Worm (Caenorhabditis elegans) whole organism, L4/young adult: ENCODE data around the gene ttc-39B.

ENCODE experiments used
- W03F9.2 ChIP-seq: fragments of 150-350 bp; optimal IDR thresholded peaks from 2 replicates; lab custom pipeline; 2014; ENCODE audit warnings: missing biosample characterization, missing genetic modification characterization
- dao-5 ChIP-seq: sonication (generic microtip); optimal IDR thresholded peaks from 2 replicates; lab custom pipeline; 2016; ENCODE audit warnings: missing genotype, missing genetic modification characterization, moderate library complexity, missing compliant biosample characterization
- him-1 ChIP-seq: sonication (generic microtip); optimal IDR thresholded peaks from 2 replicates; lab custom pipeline; 2016; ENCODE audit warnings: missing genotype, missing genetic modification reagents, missing genetic modification characterization, missing compliant biosample characterization

The ttc-39B gene

DNA sequence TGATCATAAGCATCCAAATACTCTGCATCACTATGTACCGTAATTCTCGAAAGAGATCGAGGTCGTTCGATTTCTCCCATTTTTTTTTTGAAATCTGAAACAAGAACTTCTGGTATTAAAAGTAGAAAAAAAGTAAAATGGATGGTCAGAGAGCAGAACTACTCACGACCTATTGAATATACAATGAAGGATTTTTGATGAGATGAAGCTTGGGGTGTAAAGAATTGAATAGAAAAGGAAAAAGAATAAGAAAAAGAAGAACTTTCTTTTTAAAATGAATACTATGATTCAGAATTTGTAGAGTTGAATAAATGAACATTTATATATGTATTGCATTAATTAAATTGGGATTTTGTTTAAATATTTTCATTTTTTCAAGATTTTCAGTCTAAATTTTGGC is at the start of gene ttc-39B:
ttc-39B (minus strand) TSS at position 101 of the 400 bp plus-strand sequence.
- no peak for TF ChIP-seq him-1
- TF ChIP-seq W03F9.2 (tag; lab: Kevin White, UChicago) = no peak
- no peak for TF ChIP-seq dao-5

DNA sequence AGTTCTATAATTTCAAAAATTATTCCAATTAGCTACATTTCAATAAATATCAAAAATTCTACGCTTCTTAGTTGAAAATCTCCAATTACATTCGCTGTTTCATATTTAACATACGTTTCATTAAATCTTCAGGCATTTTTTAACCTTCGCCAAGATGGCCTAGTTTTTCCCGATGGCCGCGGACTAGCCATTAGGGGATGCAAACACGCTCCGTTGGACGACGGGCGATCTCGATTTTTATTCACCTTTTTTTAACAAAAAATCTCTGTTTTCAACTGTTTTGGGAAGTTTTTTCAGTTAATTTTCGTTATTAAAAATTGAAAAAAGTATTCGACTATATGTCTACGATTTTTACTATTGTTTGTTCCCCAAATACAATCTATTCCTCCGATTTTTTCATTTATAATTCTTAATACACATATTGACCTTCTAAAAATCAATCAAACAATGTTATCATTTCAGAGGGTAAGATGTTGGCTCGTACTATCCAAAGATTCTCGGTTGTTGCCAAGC is 49.5 kb upstream of the ttc-39B start, which contains the start of gene F58F12.1:
F58F12.1 (plus strand) TSS at position 463 of the 513 bp plus-strand sequence.
- TF ChIP-seq him-1 (peak; percentile 30), W03F9.2 (tag; lab: Kevin White, UChicago) (peak; percentile 83), dao-5 (no peak)

DNA sequence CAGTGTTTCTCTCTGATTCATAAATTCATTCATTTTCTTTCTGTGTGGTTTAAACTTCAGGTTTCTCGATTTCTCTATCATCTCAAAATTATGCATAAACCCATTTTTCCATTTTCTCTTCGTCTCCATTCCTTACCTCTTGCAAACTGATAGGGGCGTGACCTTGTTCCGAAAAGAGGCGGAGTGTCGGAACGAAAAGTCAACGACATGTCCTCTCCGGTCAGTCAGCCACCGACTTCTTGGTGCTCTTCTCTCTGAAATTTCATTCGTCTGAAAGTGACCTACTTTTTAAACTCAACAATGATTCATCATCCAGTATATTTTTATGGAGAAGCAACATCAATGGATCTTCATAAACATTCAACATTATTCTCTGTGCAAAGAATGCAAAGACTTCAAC is 47.1 kb upstream of the ttc-39B start, which contains the start of gene F58F12.12:
F58F12.12 (plus strand) TSS at position 301 of the 400 bp plus-strand sequence.
- TF ChIP-seq him-1 = no peak
- no peak for TF ChIP-seq W03F9.2 (tag; lab: Kevin White, UChicago)
- no peak for TF ChIP-seq dao-5

DNA sequence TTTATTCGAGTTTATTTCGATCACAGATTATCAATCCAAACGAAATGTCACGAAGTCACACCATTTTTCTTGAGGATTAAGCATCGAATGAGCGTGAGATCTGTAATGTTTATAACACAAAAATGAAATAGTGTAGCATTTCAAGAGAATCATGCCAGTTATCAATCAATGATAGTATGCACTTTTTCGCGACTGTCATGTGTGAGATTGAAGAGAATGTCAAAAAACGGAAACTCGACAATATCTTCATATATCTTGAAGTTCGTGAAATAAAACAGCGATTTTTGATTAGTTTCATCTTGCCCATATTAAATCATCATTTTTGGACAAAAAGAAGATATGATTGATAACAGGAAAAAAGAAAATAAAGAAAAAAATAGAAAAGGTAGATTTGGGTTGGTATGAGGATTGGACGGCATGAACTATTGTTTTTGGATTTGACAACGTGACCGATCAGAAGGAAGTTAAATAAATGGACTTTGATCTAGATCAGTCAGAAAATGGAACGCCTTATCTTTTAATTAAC is 45.3 kb upstream of the ttc-39B start:
- TF ChIP-seq him-1 (no peak), W03F9.2 (tag; lab: Kevin White, UChicago) (no peak), dao-5 (no peak)

DNA sequence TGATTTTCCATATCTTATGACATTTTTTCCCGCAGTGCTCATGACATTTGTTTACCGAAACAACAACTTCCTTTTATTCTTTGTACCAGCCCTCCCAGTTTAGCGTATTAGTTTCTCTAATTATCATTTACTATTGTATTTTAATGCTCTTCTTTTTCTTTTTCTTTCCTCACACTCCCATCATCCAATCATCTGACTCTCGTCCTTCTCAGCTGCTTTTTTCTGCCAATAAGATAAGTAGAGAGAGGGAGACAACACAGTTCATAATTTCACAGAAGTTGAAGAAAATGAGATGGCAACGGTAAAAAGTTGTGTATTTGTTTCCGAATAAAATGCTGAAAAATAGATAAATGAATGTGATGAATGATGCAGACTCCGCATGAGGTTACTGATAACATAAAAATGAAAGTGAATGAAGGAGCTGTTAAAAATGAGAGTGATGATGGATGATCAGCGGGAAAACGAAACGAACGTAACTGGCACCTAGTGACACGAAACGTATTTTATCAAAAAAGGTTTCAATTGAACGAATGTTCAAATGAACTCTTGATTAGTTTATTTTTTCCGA is 43.7 kb upstream of the ttc-39B start:
- TF ChIP-seq him-1 (no peak), W03F9.2 (tag; lab: Kevin White, UChicago) (no peak), dao-5 (no peak)

DNA sequence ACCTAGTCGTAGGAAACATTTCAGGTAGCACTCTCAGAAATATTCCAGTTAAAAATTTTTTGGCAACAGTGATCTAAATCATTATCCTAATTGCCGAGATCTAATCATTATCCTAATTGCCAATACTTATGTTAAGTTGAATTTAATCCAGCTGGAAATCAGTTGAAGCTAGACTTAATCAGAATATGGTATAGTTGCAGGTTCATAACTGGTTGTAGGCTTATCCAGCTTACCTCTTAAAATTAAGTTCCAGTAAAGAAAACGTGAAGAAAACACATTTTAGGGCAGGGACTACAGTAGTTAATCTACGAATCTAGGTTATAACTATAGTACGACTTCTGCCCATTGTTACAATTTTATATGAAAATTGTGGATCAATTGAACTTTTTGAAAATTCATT is 42.9 kb upstream of the ttc-39B start:
- TF ChIP-seq W03F9.2 (tag; lab: Kevin White, UChicago) (no peak), dao-5 (no peak), him-1 (no peak)

DNA sequence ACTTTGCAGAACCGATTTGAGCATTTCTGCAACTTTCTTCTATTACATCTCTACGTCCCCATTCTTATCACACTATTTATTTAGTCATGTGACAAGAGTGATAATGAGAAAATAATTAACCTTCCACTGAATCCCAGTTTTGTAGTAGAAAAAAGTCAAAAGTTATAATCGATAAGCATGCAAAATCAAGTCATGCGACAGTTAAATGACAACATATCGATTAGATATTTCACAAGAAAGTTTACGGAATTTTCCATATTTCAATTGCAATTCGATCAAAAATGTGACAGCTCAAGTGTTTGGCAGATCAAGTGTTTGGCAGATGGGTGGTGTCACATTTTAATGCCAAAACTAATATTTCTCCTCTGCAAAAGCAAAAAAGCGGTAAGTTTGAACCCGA is 40.9 kb upstream of the ttc-39B start:
- no peak for TF ChIP-seq W03F9.2 (tag; lab: Kevin White, UChicago)
- no peak for TF ChIP-seq dao-5
- no peak for TF ChIP-seq him-1

DNA sequence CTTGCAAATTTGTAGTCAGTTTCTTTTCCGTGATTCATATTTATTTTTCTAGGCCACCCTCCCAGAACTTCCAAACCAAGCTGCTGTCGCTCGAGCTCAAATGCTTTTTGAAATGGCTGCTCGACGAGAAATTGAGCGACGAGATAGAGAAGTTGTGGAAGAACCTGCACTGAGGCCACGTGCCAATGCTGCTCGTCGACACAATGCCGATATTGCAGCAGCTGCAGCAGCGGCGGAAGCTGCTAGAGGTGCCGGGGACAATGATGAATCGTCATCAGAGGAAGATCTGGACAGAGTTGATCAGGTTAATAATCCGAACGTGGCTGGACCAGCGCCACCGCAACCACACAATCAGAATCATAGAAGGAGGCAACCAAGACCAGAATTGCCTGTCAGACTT is 39.6 kb upstream of the ttc-39B start:
- no peak for TF ChIP-seq him-1
- no peak for TF ChIP-seq W03F9.2 (tag; lab: Kevin White, UChicago)
- TF ChIP-seq dao-5 = no peak

DNA sequence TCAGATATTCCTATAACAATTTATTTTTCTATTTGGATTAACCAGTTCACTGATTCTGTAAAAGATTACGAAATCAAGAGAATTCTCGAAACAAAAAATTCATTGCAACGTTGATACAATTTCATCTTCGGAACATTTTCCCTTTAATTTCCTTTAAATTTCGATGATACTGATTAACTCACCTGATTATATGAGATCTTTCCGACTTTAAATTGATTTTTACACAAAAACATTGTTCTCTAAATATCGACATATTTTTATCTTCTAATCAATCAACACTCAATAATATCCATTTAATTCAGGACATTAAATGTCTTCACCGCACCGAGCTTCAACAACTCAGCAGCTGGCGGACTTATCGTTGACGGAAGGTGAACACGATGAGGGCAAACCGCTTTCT is 37.2 kb upstream of the ttc-39B start, which contains the start of gene lin-23:
lin-23 (plus strand) TSS at position 301 of the 400 bp plus-strand sequence.
- TF ChIP-seq W03F9.2 (tag; lab: Kevin White, UChicago) (no peak), dao-5 (no peak), him-1 (no peak)

DNA sequence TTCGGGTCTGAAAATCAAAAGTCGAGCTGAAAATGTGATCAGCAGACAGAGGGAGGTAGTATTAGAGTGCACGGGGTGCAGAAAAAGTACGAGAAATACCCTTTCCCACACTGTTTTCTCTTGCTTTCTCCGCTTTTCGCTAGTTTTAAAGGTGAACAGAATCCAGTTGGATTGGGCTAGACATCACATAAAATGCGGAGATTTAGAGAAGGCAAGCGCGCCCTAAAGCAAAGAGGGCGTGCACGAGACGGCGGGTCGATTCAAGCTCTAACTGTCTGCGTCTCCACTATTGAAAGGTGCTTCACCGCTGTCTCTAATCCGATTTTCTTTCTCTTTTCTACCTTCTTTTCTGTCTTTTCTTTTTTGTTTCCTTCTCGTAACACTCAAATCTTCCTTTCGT is 36.3 kb upstream of the ttc-39B start:
- no peak for TF ChIP-seq dao-5
- peak; percentile 81 for TF ChIP-seq W03F9.2 (tag; lab: Kevin White, UChicago)
- no peak for TF ChIP-seq him-1

DNA sequence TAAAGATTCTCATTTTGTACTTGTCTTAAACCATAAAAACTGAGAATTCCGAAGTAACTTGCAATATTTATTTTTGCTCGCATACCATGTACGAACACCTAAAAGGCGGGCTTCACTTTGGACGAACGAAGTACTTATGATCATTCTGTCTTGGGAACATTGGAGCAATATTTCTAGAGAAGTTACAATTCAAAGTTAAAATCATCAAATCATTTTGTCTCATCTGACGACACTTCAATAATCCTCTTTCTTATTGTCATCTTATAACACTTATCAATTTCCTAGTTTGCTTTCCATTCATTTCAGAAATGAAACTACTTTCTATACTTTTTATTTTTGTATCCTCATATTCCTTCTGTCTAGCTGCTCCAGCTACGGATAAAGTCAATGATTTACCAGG is 32.9 kb upstream of the ttc-39B start, which contains the start of gene ctsa-4.1:
ctsa-4.1 (plus strand) TSS at position 301 of the 400 bp plus-strand sequence.
- no peak for TF ChIP-seq him-1
- no peak for TF ChIP-seq W03F9.2 (tag; lab: Kevin White, UChicago)

DNA sequence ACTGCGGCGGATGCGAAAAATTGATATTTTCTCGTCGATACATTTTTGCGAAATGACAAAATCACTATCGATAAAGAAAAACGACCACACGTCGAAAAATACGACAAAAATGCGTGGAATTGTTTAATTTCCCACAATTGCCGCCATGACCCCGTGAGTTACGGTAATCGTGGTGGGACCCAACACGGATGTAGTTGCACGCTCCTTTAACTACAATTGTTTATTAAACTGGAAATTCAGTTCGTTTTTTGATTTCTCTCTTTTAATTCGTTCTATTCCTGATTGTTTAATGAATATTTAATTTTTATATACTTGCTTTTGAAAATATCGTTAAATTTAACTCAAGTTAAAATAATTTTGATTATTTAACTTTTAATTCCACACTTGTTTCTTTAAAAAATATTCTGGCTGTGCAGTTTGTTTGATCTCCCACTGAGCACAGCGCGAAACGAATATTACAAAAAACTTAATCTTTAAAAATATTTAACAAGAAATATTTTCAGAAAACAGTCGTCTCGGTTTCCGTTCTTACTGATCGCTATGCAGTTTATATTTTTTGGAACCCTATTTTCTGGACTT is 31.5 kb upstream of the ttc-39B start, which contains the start of the genes ani-2 and clec-88:
ani-2 (minus strand) TSS at position 131 of the 579 bp plus-strand sequence.
clec-88 (plus strand) TSS at position 486 of the 579 bp plus-strand sequence.
- TF ChIP-seq him-1 (no peak), dao-5 (no peak), W03F9.2 (tag; lab: Kevin White, UChicago) (no peak)

DNA sequence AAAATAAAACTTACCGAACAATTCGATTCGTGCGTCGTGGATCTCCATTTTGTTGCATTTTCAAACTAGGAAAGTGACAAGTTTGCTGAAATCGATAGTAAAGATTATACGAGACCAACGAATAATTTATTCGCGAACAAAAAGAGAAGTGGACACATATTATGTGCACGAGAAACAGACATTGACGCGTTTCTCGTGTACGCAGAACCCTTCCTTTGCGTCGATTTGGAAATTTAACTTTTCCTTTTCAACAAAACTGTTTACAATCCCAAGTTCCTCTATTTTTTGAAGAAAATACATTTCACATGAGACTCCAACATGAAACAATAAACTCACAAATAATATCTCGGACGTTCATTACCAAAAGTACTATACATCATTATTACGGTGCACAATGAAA is 27.0 kb upstream of the ttc-39B start, which contains the start of gene K10B2.4:
K10B2.4 (minus strand) TSS at position 138 of the 400 bp plus-strand sequence.
- TF ChIP-seq W03F9.2 (tag; lab: Kevin White, UChicago) = peak; percentile 72
- no peak for TF ChIP-seq dao-5
- TF ChIP-seq him-1 = no peak

DNA sequence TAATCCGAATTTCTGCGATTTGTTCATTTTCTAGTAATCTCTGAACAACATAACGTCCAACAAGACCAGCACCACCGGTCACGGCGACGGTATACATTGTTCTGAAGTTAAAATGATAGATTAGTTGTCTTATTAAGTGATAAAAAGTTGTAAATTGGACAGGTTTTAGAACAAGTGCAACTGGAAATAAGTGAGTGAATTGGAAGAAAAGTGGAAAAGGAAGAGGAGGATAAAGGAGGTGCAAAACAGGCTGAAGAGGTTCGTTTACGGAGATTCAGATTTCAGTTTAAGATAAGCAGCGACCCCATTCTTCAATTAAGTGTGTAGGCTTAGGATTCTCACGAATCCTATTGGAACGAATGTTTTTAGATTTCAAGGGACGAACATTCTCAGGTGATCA is 25.1 kb upstream of the ttc-39B start, which contains the start of gene C32D5.12:
C32D5.12 (minus strand) TSS at position 101 of the 400 bp plus-strand sequence.
- TF ChIP-seq dao-5 (no peak), W03F9.2 (tag; lab: Kevin White, UChicago) (no peak), him-1 (no peak)

DNA sequence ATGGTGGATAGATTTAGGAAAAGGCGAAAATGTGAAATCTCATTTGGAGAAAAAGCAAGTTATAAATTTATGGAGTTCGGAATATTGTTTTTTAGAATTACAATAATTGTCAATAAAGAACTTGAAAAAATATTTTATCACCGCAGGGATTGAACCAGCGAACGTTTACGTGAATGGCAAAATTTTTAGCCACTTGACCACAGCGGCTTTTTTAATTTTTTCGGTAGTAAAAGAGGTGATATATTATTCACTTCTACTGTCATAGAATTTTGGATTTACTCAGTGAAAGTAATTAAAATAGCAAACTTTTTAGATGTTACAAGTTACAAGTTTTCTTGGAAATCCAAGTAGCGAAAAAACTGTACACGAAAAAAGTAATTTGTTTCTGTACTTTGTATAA is 24.4 kb upstream of the ttc-39B start:
- no peak for TF ChIP-seq W03F9.2 (tag; lab: Kevin White, UChicago)
- no peak for TF ChIP-seq him-1
- no peak for TF ChIP-seq dao-5
